Fruit fly (Drosophila melanogaster) whole organism, prepupa: ENCODE results near the gene CG15336.

ENCODE experiments used
- Hr38 ChIP-seq: sonication (Bioruptor generic); optimal IDR thresholded peaks from 2 replicates; lab custom pipeline; 2016; ENCODE audit warnings: missing biosample characterization, missing genetic modification characterization
- Sox14 ChIP-seq: fragments of 200-800 bp; sonication (Bioruptor generic); optimal IDR thresholded peaks from 3 replicates; lab custom pipeline; 2016; ENCODE audit warnings: missing biosample characterization, missing genetic modification characterization

DNA sequence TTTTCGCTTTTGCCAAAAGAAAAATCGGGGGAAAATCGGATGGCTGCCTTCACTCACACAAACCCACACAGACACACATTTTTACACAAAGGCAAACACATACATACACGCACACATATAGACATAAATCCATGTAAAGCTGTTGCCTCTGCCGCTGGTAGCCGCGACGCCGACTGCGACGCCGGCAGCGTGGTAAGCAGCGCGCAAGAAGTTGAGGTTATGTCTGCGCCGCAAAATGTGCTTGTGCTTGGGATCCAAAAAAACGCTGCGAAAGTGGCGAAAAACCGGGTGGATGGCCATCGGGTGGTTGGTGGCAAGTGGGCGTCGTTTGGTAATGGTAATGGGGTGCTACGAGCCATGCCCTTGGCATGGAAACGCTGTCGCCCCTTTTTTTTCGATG lies 32.1 kb downstream of the CG15336 start:
- TF ChIP-seq Sox14 (GFP tag; lab: Kevin White, UChicago): no peak
- no peak for TF ChIP-seq Hr38
